Worm (Caenorhabditis elegans) whole organism, L3 larva: ENCODE results near the gene Y39A3CL.4.
A peak's percentile ranks its signal among the peaks of the same experiment; 100 is the strongest.

Experiments used
- ama-1 ChIP-seq: fragments of 150-350 bp; optimal IDR thresholded peaks from 2 replicates; lab custom pipeline; 2018
- ceh-16 ChIP-seq: sonication (generic microtip); optimal IDR thresholded peaks from 2 replicates; lab custom pipeline; 2017; ENCODE audit warnings: missing biosample characterization, missing genetic modification characterization
- ceh-28 ChIP-seq: fragments of 150-350 bp; optimal IDR thresholded peaks from 2 replicates; lab custom pipeline; 2014; ENCODE audit warnings: missing biosample characterization, missing genetic modification reagents, missing genetic modification characterization
- ceh-9 ChIP-seq: sonication (generic microtip); optimal IDR thresholded peaks from 2 replicates; lab custom pipeline; 2018; ENCODE audit warnings: missing biosample characterization, missing genetic modification characterization
- daf-12 ChIP-seq: fragments of 150-350 bp; optimal IDR thresholded peaks from 2 replicates; lab custom pipeline; 2014; ENCODE audit warnings: missing biosample characterization, missing genetic modification reagents, missing genetic modification characterization
- egl-27 ChIP-seq: sonication (generic microtip); optimal IDR thresholded peaks from 4 replicates; lab custom pipeline; 2017; ENCODE audit warnings: missing biosample characterization, missing genetic modification reagents, missing genetic modification characterization
- egl-5 ChIP-seq: fragments of 150-350 bp; optimal IDR thresholded peaks from 2 replicates; lab custom pipeline; 2017; ENCODE audit warnings: missing biosample characterization, missing genetic modification reagents, missing genetic modification characterization, inconsistent platforms
- elt-2 ChIP-seq: sonication (generic microtip); optimal IDR thresholded peaks from 2 replicates; lab custom pipeline; 2016; ENCODE audit warnings: missing genetic modification reagents, mild to moderate bottlenecking, missing genetic modification characterization, missing compliant biosample characterization
- elt-3 ChIP-seq, 3 experiments: fragments of 150-350 bp in 1 of 3; sonication (generic microtip) in 2 of 3; optimal IDR thresholded peaks; 2 replicates in 2 of 3; 4 replicates in 1 of 3; lab custom pipeline; 2014 to 2017; ENCODE audit warnings: missing biosample characterization in 3 of 3, missing genetic modification characterization in 3 of 3
- eor-1 ChIP-seq, 2 experiments: fragments of 150-350 bp; optimal IDR thresholded peaks; 2 replicates each; lab custom pipeline; 2014 to 2018; ENCODE audit warnings: missing biosample characterization in 2 of 2, missing genetic modification characterization in 2 of 2
- fkh-10 ChIP-seq: sonication (generic microtip); optimal IDR thresholded peaks from 2 replicates; lab custom pipeline; 2017; ENCODE audit warnings: missing biosample characterization, missing genetic modification reagents, missing genetic modification characterization
- fkh-2 ChIP-seq: fragments of 150-350 bp; optimal IDR thresholded peaks from 2 replicates; lab custom pipeline; 2014; ENCODE audit warnings: missing biosample characterization, missing genetic modification reagents, missing genetic modification characterization
- hmg-11 ChIP-seq: sonication (generic microtip); optimal IDR thresholded peaks from 2 replicates; lab custom pipeline; 2016; ENCODE audit warnings: missing genetic modification characterization, missing compliant biosample characterization
- jun-1 ChIP-seq: fragments of 150-350 bp; optimal IDR thresholded peaks from 2 replicates; lab custom pipeline; 2014; ENCODE audit warnings: missing biosample characterization, missing genetic modification reagents, missing genetic modification characterization
- lin-15B ChIP-seq: fragments of 150-350 bp; optimal IDR thresholded peaks from 2 replicates; lab custom pipeline; 2014; ENCODE audit warnings: missing biosample characterization, missing genetic modification characterization
- lin-39 ChIP-seq: fragments of 150-350 bp; optimal IDR thresholded peaks from 2 replicates; lab custom pipeline; 2018; ENCODE audit warnings: missing biosample characterization, missing genetic modification reagents, missing genetic modification characterization
- lsy-12 ChIP-seq: sonication (generic microtip); optimal IDR thresholded peaks from 2 replicates; lab custom pipeline; 2016; ENCODE audit warnings: mild to moderate bottlenecking, missing genetic modification characterization, missing compliant biosample characterization
- mdl-1 ChIP-seq: fragments of 150-350 bp; optimal IDR thresholded peaks from 2 replicates; lab custom pipeline; 2014; ENCODE audit warnings: missing biosample characterization, missing genetic modification characterization
- mml-1 ChIP-seq: fragments of 150-350 bp; sonication (generic microtip); optimal IDR thresholded peaks from 3 replicates; lab custom pipeline; 2014; ENCODE audit warnings: missing biosample characterization, missing genetic modification characterization
- nfya-1 ChIP-seq: sonication (generic microtip); optimal IDR thresholded peaks from 2 replicates; lab custom pipeline; 2017; ENCODE audit warnings: missing genetic modification characterization, mild to moderate bottlenecking, missing compliant biosample characterization, antibody characterized with exemption, moderate library complexity; ENCODE audit not compliant: insufficient read depth
- nhr-11 ChIP-seq: fragments of 150-350 bp; optimal IDR thresholded peaks from 2 replicates; lab custom pipeline; 2014; ENCODE audit warnings: missing biosample characterization, missing genetic modification characterization
- nhr-237 ChIP-seq: fragments of 150-350 bp; optimal IDR thresholded peaks from 2 replicates; lab custom pipeline; 2014; ENCODE audit warnings: missing biosample characterization, missing genetic modification characterization
- nhr-43 ChIP-seq: sonication (generic microtip); optimal IDR thresholded peaks from 2 replicates; lab custom pipeline; 2016; ENCODE audit warnings: mild to moderate bottlenecking, missing genetic modification characterization, missing compliant biosample characterization; ENCODE audit not compliant: poor library complexity, severe bottlenecking
- nhr-77 ChIP-seq: fragments of 150-350 bp; optimal IDR thresholded peaks from 2 replicates; lab custom pipeline; 2014; ENCODE audit warnings: missing biosample characterization, missing genetic modification characterization
- pha-4 ChIP-seq: fragments of 150-350 bp; optimal IDR thresholded peaks from 2 replicates; lab custom pipeline; 2014; ENCODE audit warnings: missing biosample characterization, missing genetic modification reagents, missing genetic modification characterization
- pqm-1 ChIP-seq: fragments of 150-350 bp; optimal IDR thresholded peaks from 2 replicates; lab custom pipeline; 2017; ENCODE audit warnings: missing biosample characterization, missing genetic modification characterization, inconsistent platforms
- sea-2 ChIP-seq: fragments of 150-350 bp; sonication (generic microtip); optimal IDR thresholded peaks from 4 replicates; lab custom pipeline; 2014; ENCODE audit warnings: missing biosample characterization, missing genetic modification reagents, missing genetic modification characterization
- skn-1 ChIP-seq: fragments of 150-350 bp; optimal IDR thresholded peaks from 2 replicates; lab custom pipeline; 2014; ENCODE audit warnings: missing biosample characterization, missing genetic modification characterization
- tbx-2 ChIP-seq: sonication (generic microtip); optimal IDR thresholded peaks from 2 replicates; lab custom pipeline; 2016; ENCODE audit warnings: mild to moderate bottlenecking, missing genetic modification characterization, missing compliant biosample characterization
- unc-39 ChIP-seq: sonication (generic microtip); optimal IDR thresholded peaks from 4 replicates; lab custom pipeline; 2017; ENCODE audit warnings: missing biosample characterization, missing genetic modification characterization
- zag-1 ChIP-seq: fragments of 150-350 bp; optimal IDR thresholded peaks from 2 replicates; lab custom pipeline; 2014; ENCODE audit warnings: missing biosample characterization, missing genetic modification characterization
- ztf-11 ChIP-seq: fragments of 150-350 bp; optimal IDR thresholded peaks from 2 replicates; lab custom pipeline; 2014; ENCODE audit warnings: missing biosample characterization, missing genetic modification characterization
- ztf-4 ChIP-seq: fragments of 150-350 bp; optimal IDR thresholded peaks from 2 replicates; lab custom pipeline; 2014; ENCODE audit warnings: missing biosample characterization, missing genetic modification characterization

Y39A3CL.4 gene

DNA sequence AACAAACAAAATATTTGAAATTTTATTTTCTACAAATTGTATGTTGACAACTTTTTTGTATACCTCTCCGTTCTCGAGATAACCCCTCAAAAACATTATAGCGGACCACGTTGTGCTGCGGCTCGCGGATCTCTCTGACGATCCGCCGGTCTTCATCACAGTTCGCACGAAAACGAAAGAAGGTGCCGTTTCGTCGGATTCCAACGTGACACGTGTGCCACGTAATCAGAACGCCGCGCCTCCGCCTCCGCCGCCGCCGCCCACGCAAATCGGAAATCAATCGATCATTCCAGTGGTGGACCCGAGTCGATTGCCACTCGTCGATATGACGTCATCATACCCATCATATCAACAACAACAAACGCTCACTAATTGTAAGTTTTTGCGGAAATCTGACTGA, 21.5 kb upstream of the Y39A3CL.4 start:
- TF ChIP-seq nfya-1 (no peak), ceh-28 (tag; lab: Kevin White, UChicago) (no peak), nhr-11 (no peak), nhr-237 (no peak), fkh-10 (no peak), nhr-43 (tag; lab: Kevin White, UChicago) (no peak), ama-1 (lab: Kevin White, UChicago) (no peak), skn-1 (tag; lab: Kevin White, UChicago) (no peak), pha-4 (no peak), eor-1 (tag; optimal IDR thresholded peaks at IDR 0.05; lab: Kevin White, UChicago) (no peak), ceh-16 (tag; lab: Kevin White, UChicago) (no peak), unc-39 (tag; lab: Kevin White, UChicago) (no peak), fkh-2 (tag; lab: Kevin White, UChicago) (no peak), nhr-77 (tag; lab: Kevin White, UChicago) (no peak), ceh-9 (tag; lab: Kevin White, UChicago) (no peak), ztf-4 (no peak), daf-12 (tag; lab: Kevin White, UChicago) (no peak), lsy-12 (tag; lab: Kevin White, UChicago) (no peak), tbx-2 (tag; lab: Kevin White, UChicago) (no peak)

ce11 chrIII:1794100-1794499, 16.2 kb upstream of the Y39A3CL.4 start:
- TF ChIP-seq egl-27 (tag; lab: Kevin White, UChicago) (no peak), fkh-2 (tag; lab: Kevin White, UChicago) (no peak), ceh-28 (tag; lab: Kevin White, UChicago) (peak; percentile 65)

ce11 chrIII:1793416-1793815, 15.5 kb upstream of the Y39A3CL.4 start:
- TF ChIP-seq ceh-28 (tag; lab: Kevin White, UChicago), result peak; percentile 84
- no peak for TF ChIP-seq elt-3 (tag; optimal IDR thresholded peaks at IDR 0.05; lab: Kevin White, UChicago)
- TF ChIP-seq nhr-43 (tag; lab: Kevin White, UChicago), result no peak
- TF ChIP-seq mml-1 (tag; lab: Kevin White, UChicago), result no peak
- no peak for TF ChIP-seq zag-1 (tag; lab: Kevin White, UChicago)
- TF ChIP-seq nhr-11, result no peak
- no peak for TF ChIP-seq pqm-1 (tag; lab: Kevin White, UChicago)
- TF ChIP-seq lin-15B (tag; lab: Kevin White, UChicago), result no peak
- no peak for TF ChIP-seq ztf-4

ce11 chrIII:1791949-1792348, 14.1 kb upstream of the Y39A3CL.4 start:
- TF ChIP-seq lin-39 (tag; lab: Kevin White, UChicago) (peak; percentile 21), mdl-1 (tag; lab: Kevin White, UChicago) (no peak), jun-1 (tag; lab: Kevin White, UChicago) (no peak), nfya-1 (peak; percentile 17), ceh-16 (tag; lab: Kevin White, UChicago) (no peak)

ce11 chrIII:1788972-1789371, 11.1 kb upstream of the Y39A3CL.4 start:
- TF ChIP-seq jun-1 (tag; lab: Kevin White, UChicago) (no peak), elt-2 (tag; lab: Kevin White, UChicago) (no peak), hmg-11 (no peak), pha-4 (no peak), lin-39 (tag; lab: Kevin White, UChicago) (no peak), tbx-2 (tag; lab: Kevin White, UChicago) (no peak), egl-5 (tag; lab: Kevin White, UChicago) (no peak), fkh-2 (tag; lab: Kevin White, UChicago) (no peak), sea-2 (GFP tag; lab: Kevin White, UChicago) (no peak), ceh-9 (tag; lab: Kevin White, UChicago) (no peak)

DNA sequence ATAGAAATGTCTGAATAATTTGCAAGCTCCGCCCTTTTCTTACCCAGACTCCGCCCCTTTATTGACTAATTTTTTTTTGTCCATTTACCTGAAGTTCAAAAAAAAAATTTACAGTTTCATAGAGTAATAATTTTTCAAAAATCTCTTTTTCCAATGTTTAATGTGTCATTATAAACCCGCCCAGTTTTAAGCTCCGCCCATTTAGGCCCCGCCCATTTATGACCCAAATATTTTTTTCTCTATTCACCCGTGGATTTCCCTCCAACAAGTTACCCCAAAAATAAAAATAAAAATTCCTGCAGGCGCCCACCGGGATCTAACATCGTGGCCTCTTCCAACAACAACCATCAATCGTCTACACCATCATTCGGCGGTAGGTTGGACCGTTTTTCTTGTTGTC, 10.2 kb upstream of the Y39A3CL.4 start, which contains the start of gene rimb-1:
rimb-1 (plus strand) TSS at position 301 of the 400 bp plus-strand sequence.
- TF ChIP-seq ztf-4 (no peak), lsy-12 (tag; lab: Kevin White, UChicago) (no peak), lin-15B (tag; lab: Kevin White, UChicago) (no peak), egl-5 (tag; lab: Kevin White, UChicago) (no peak), elt-2 (tag; lab: Kevin White, UChicago) (no peak), ztf-11 (tag; lab: Kevin White, UChicago) (no peak), pqm-1 (tag; lab: Kevin White, UChicago) (no peak), ceh-28 (tag; lab: Kevin White, UChicago) (no peak)
